Worm (Caenorhabditis elegans): ENCODE data around the gene Y77E11A.7.

- TF ChIP-seq odd-2 (tag; optimal IDR thresholded peaks at IDR 0.05) (no peak), unc-55 (GFP tag; optimal IDR thresholded peaks at IDR 0.05) (no peak), ceh-30 (tag; optimal IDR thresholded peaks at IDR 0.05) (no peak), syd-9 (tag; optimal IDR thresholded peaks at IDR 0.05) (no peak), T23F11.4 (GFP tag; optimal IDR thresholded peaks at IDR 0.05) (no peak), fkh-10 (GFP tag; optimal IDR thresholded peaks at IDR 0.05) (no peak), dve-1 (tag; optimal IDR thresholded peaks at IDR 0.05) (no peak)
Measured at ce11 chrIV:1452480-1452879, 32.8 kb upstream of the Y77E11A.7 start.

Data from whole organism, late embryonic.